Worm (Caenorhabditis elegans) whole organism, late embryonic: ENCODE data around the gene ltah-1.1.

ENCODE experiments used
- C38D4.7 ChIP-seq: fragments of 200-800 bp; sonication (Bioruptor generic); optimal IDR thresholded peaks from 2 replicates; lab custom pipeline; 2018; ENCODE audit warnings: mild to moderate bottlenecking, missing genetic modification characterization, moderate library complexity, missing compliant biosample characterization
- F13H6.1 ChIP-seq: sonication (generic microtip); optimal IDR thresholded peaks from 2 replicates; lab custom pipeline; 2016; ENCODE audit warnings: missing genetic modification characterization, missing compliant biosample characterization
- K02D7.2 ChIP-seq: sonication (generic microtip); optimal IDR thresholded peaks from 2 replicates; lab custom pipeline; 2017; ENCODE audit warnings: mild to moderate bottlenecking, missing genetic modification characterization, missing compliant biosample characterization
- K09A11.1 ChIP-seq: sonication (generic microtip); optimal IDR thresholded peaks from 2 replicates; lab custom pipeline; 2017; ENCODE audit warnings: antibody characterized with exemption, mild to moderate bottlenecking, missing genetic modification characterization, missing compliant biosample characterization; ENCODE audit not compliant: insufficient read depth
- ahr-1 ChIP-seq: sonication (generic microtip); optimal IDR thresholded peaks from 2 replicates; lab custom pipeline; 2016; ENCODE audit warnings: missing genetic modification characterization, missing compliant biosample characterization
- ceh-19 ChIP-seq: fragments of 200-800 bp; sonication (Bioruptor generic); optimal IDR thresholded peaks from 2 replicates; lab custom pipeline; 2018; ENCODE audit warnings: mild to moderate bottlenecking, missing genetic modification characterization, missing compliant biosample characterization
- ceh-2 ChIP-seq: sonication (generic microtip); optimal IDR thresholded peaks from 2 replicates; lab custom pipeline; 2016; ENCODE audit warnings: missing genotype, missing genetic modification characterization, missing compliant biosample characterization
- ceh-45 ChIP-seq: fragments of 200-800 bp; sonication (Bioruptor generic); IDR thresholded peaks from 2 replicates; pipeline ENCODE4 v1.3.6; 2022; ENCODE audit warnings: missing genetic modification reagents, missing genetic modification characterization, missing compliant biosample characterization
- ceh-9 ChIP-seq: sonication (generic microtip); optimal IDR thresholded peaks from 2 replicates; lab custom pipeline; 2016; ENCODE audit warnings: mild to moderate bottlenecking, missing genetic modification characterization, inconsistent platforms, missing compliant biosample characterization
- che-1 ChIP-seq: sonication (generic microtip); optimal IDR thresholded peaks from 2 replicates; lab custom pipeline; 2016; ENCODE audit warnings: mild to moderate bottlenecking, missing genetic modification characterization, missing compliant biosample characterization
- elt-2 ChIP-seq: sonication (generic microtip); optimal IDR thresholded peaks from 2 replicates; lab custom pipeline; 2016; ENCODE audit warnings: missing genetic modification reagents, missing genetic modification characterization, missing compliant biosample characterization
- elt-4 ChIP-seq: sonication (generic microtip); optimal IDR thresholded peaks from 2 replicates; lab custom pipeline; 2016; ENCODE audit warnings: missing genetic modification characterization, missing compliant biosample characterization
- ets-4 ChIP-seq: sonication (generic microtip); optimal IDR thresholded peaks from 2 replicates; lab custom pipeline; 2016; ENCODE audit warnings: missing genetic modification characterization, missing compliant biosample characterization
- eyg-1 ChIP-seq: sonication (generic microtip); optimal IDR thresholded peaks from 2 replicates; lab custom pipeline; 2016; ENCODE audit warnings: missing genotype, missing genetic modification characterization, missing compliant biosample characterization
- fax-1 ChIP-seq: sonication (generic microtip); optimal IDR thresholded peaks from 2 replicates; lab custom pipeline; 2016; ENCODE audit warnings: missing genotype, missing genetic modification characterization, missing compliant biosample characterization
- hlh-6 ChIP-seq: sonication (generic microtip); optimal IDR thresholded peaks from 2 replicates; lab custom pipeline; 2016; ENCODE audit warnings: missing genotype, missing genetic modification characterization, missing compliant biosample characterization
- lim-6 ChIP-seq: sonication (generic microtip); optimal IDR thresholded peaks from 2 replicates; lab custom pipeline; 2016; ENCODE audit warnings: missing genetic modification characterization, missing compliant biosample characterization
- madf-2 ChIP-seq: sonication (generic microtip); optimal IDR thresholded peaks from 2 replicates; lab custom pipeline; 2017; ENCODE audit warnings: missing genetic modification characterization, missing compliant biosample characterization
- mec-3 ChIP-seq: sonication (generic microtip); optimal IDR thresholded peaks from 2 replicates; lab custom pipeline; 2016; ENCODE audit warnings: borderline replicate concordance, missing genetic modification characterization, missing compliant biosample characterization
- nfya-1 ChIP-seq: sonication (generic microtip); optimal IDR thresholded peaks from 2 replicates; lab custom pipeline; 2017; ENCODE audit warnings: missing genetic modification characterization, mild to moderate bottlenecking, missing compliant biosample characterization, antibody characterized with exemption, moderate library complexity
- nhr-11 ChIP-seq: fragments of 150-350 bp; optimal IDR thresholded peaks from 2 replicates; lab custom pipeline; 2014; ENCODE audit warnings: missing biosample characterization, missing genetic modification characterization
- odd-2 ChIP-seq: sonication (generic microtip); optimal IDR thresholded peaks from 2 replicates; lab custom pipeline; 2017; ENCODE audit warnings: antibody characterized with exemption, mild to moderate bottlenecking, missing genetic modification characterization, missing compliant biosample characterization
- pag-3 ChIP-seq: sonication (generic microtip); optimal IDR thresholded peaks from 2 replicates; lab custom pipeline; 2016; ENCODE audit warnings: missing compliant biosample characterization, missing genetic modification characterization, borderline replicate concordance
- pax-1 ChIP-seq: fragments of 150-350 bp; optimal IDR thresholded peaks from 2 replicates; lab custom pipeline; 2014; ENCODE audit warnings: missing biosample characterization, missing genetic modification characterization
- pha-2 ChIP-seq: sonication (generic microtip); optimal IDR thresholded peaks from 2 replicates; lab custom pipeline; 2017; ENCODE audit warnings: mild to moderate bottlenecking, missing genetic modification characterization, missing compliant biosample characterization
- pqm-1 ChIP-seq: sonication (generic microtip); optimal IDR thresholded peaks from 2 replicates; lab custom pipeline; 2016; ENCODE audit warnings: missing genetic modification characterization, missing compliant biosample characterization
- pros-1 ChIP-seq: fragments of 150-350 bp; optimal IDR thresholded peaks from 2 replicates; lab custom pipeline; 2014; ENCODE audit warnings: missing biosample characterization, missing genetic modification reagents, missing genetic modification characterization
- ref-2 ChIP-seq: sonication (generic microtip); optimal IDR thresholded peaks from 2 replicates; lab custom pipeline; 2016; ENCODE audit warnings: missing genetic modification characterization, missing compliant biosample characterization
- rnt-1 ChIP-seq: sonication (generic microtip); optimal IDR thresholded peaks from 2 replicates; lab custom pipeline; 2016; ENCODE audit warnings: missing genetic modification characterization, missing compliant biosample characterization
- sdc-2 ChIP-seq: sonication (generic microtip); optimal IDR thresholded peaks from 2 replicates; lab custom pipeline; 2016; ENCODE audit warnings: missing genotype, missing genetic modification characterization, missing compliant biosample characterization
- syd-9 ChIP-seq: sonication (generic microtip); optimal IDR thresholded peaks from 2 replicates; lab custom pipeline; 2016; ENCODE audit warnings: mild to moderate bottlenecking, missing genetic modification characterization, moderate library complexity, missing compliant biosample characterization
- tbx-2 ChIP-seq: sonication (generic microtip); optimal IDR thresholded peaks from 2 replicates; lab custom pipeline; 2016; ENCODE audit warnings: missing genetic modification characterization, missing compliant biosample characterization
- unc-3 ChIP-seq, 2 experiments: fragments of 200-800 bp in 1 of 2; sonication (Bioruptor generic) in 1 of 2; sonication (generic microtip) in 1 of 2; conservative IDR thresholded peaks in 1 of 2; optimal IDR thresholded peaks in 1 of 2; 2 replicates each; pipeline versions ENCODE4 v1.3.6 to Lab custom; 2016 to 2022; ENCODE audit warnings: missing compliant biosample characterization in 2 of 2, missing genetic modification characterization in 2 of 2, missing genetic modification reagents in 1 of 2
- unc-42 ChIP-seq: sonication (generic microtip); optimal IDR thresholded peaks from 2 replicates; lab custom pipeline; 2016; ENCODE audit warnings: missing genotype, missing genetic modification characterization, missing compliant biosample characterization

Gene ltah-1.1

ce11 chrIV:12287628-12288027 lies 8.2 kb downstream of the ltah-1.1 start, which contains the start of gene erl-1:
Gene erl-1, plus strand, starts transcription at chrIV:12287928.
- TF ChIP-seq ceh-9: no peak
- no peak for TF ChIP-seq pros-1 (tag; lab: Kevin White, UChicago)
- no peak for TF ChIP-seq fax-1 (tag; lab: Kevin White, UChicago)
- TF ChIP-seq C38D4.7 (GFP tag; lab: Kevin White, UChicago): no peak
- TF ChIP-seq sdc-2: no peak
- no peak for TF ChIP-seq nhr-11 (tag; lab: Kevin White, UChicago)
- no peak for TF ChIP-seq odd-2

- no peak for TF ChIP-seq elt-4
- no peak for TF ChIP-seq hlh-6 (tag; lab: Kevin White, UChicago)
- TF ChIP-seq mec-3 (tag; lab: Kevin White, UChicago): no peak
These were observed 9.7 kb downstream of the ltah-1.1 start, which contains the start of gene C42C1.9 for ce11 chrIV:12289149-12289548. Gene C42C1.9, plus strand, starts transcription at chrIV:12289449.

- TF ChIP-seq lim-6 (tag; lab: Kevin White, UChicago): no peak
- no peak for TF ChIP-seq rnt-1 (tag; lab: Kevin White, UChicago)
- TF ChIP-seq K09A11.1 (tag; lab: Kevin White, UChicago): no peak
- TF ChIP-seq pax-1 (tag; lab: Kevin White, UChicago): no peak
- no peak for TF ChIP-seq unc-42 (tag; lab: Kevin White, UChicago)
- TF ChIP-seq che-1 (tag; lab: Kevin White, UChicago): no peak
These were observed 11.3 kb downstream of the ltah-1.1 start, which contains the start of gene C42C1.8 for ce11 chrIV:12290744-12291143. Gene C42C1.8, plus strand, starts transcription at chrIV:12291044.

ce11 chrIV:12301161-12301560 lies 21.7 kb downstream of the ltah-1.1 start, which contains the start of gene oac-59:
Gene oac-59, minus strand, starts transcription at chrIV:12301261.
- no peak for TF ChIP-seq pqm-1 (tag; lab: Kevin White, UChicago)
- no peak for TF ChIP-seq ceh-2 (tag; lab: Kevin White, UChicago)
- TF ChIP-seq K02D7.2: no peak
- TF ChIP-seq madf-2 (tag; lab: Kevin White, UChicago): no peak
- no peak for TF ChIP-seq elt-2 (tag; lab: Kevin White, UChicago)
- TF ChIP-seq ref-2 (tag; lab: Kevin White, UChicago): no peak
- TF ChIP-seq eyg-1 (tag; lab: Kevin White, UChicago): no peak
- TF ChIP-seq pax-1 (tag; lab: Kevin White, UChicago): no peak
- no peak for TF ChIP-seq F13H6.1 (tag; lab: Kevin White, UChicago)
- no peak for TF ChIP-seq unc-42 (tag; lab: Kevin White, UChicago)
- TF ChIP-seq pha-2: no peak
- TF ChIP-seq ahr-1: no peak
- TF ChIP-seq, all 69 proteins: peak for 0

ce11 chrIV:12302885-12303284 lies 23.5 kb downstream of the ltah-1.1 start:
- no peak for TF ChIP-seq mec-3 (tag; lab: Kevin White, UChicago)
- TF ChIP-seq nfya-1 (tag; lab: Kevin White, UChicago): no peak
- TF ChIP-seq eyg-1 (tag; lab: Kevin White, UChicago): no peak
- TF ChIP-seq ceh-19 (GFP tag; lab: Kevin White, UChicago): no peak
- no peak for TF ChIP-seq hlh-6 (tag; lab: Kevin White, UChicago)
- TF ChIP-seq ceh-45 (GFP tag; lab: Robert Waterston, UW): no peak
- TF ChIP-seq pqm-1 (tag; lab: Kevin White, UChicago): no peak
- no peak for TF ChIP-seq odd-2
- no peak for TF ChIP-seq unc-42 (tag; lab: Kevin White, UChicago)
- TF ChIP-seq pag-3 (tag; lab: Kevin White, UChicago): no peak
- TF ChIP-seq elt-2 (tag; lab: Kevin White, UChicago): no peak
- no peak for TF ChIP-seq tbx-2 (tag; lab: Kevin White, UChicago)
- TF ChIP-seq syd-9 (tag; lab: Kevin White, UChicago): no peak
- no peak for TF ChIP-seq unc-3 (GFP tag; conservative IDR thresholded peaks at IDR 0.05; lab: Robert Waterston, UW)
- TF ChIP-seq unc-3 (tag; optimal IDR thresholded peaks at IDR 0.05; lab: Kevin White, UChicago): no peak
- TF ChIP-seq ets-4 (tag; lab: Kevin White, UChicago): no peak
